Fruit fly (Drosophila melanogaster): ENCODE measurements around the gene Tango10.
A peak's percentile ranks its signal among the peaks of the same experiment; 100 is the strongest.

Gene Tango10

dm6 chrX:11716731-11717326, 3.2 kb upstream of the Tango10 start, which contains the start of gene prtp (continued):
- TF ChIP-seq Max (GFP tag; optimal IDR thresholded peaks at IDR 0.05) = peak; percentile 20
- TF ChIP-seq CG8765 (GFP tag; IDR thresholded peaks at IDR 0.05) = no peak
- TF ChIP-seq Asciz (GFP tag; optimal IDR thresholded peaks at IDR 0.05) = peak; percentile 3
- TF ChIP-seq Mad (GFP tag; optimal IDR thresholded peaks at IDR 0.05) = no peak
- TF ChIP-seq CG12391 (tag; optimal IDR thresholded peaks at IDR 0.05) = peak; percentile 71
- no peak for TF ChIP-seq ro (GFP tag; IDR thresholded peaks at IDR 0.05)
- TF ChIP-seq sens (GFP tag) = no peak
- TF ChIP-seq CG2120 (GFP tag; optimal IDR thresholded peaks at IDR 0.05) = no peak
- TF ChIP-seq CG15601 (tag; optimal IDR thresholded peaks at IDR 0.05) = peak; percentile 25
- peak; percentile 67 for TF ChIP-seq Ets97D (GFP tag; optimal IDR thresholded peaks at IDR 0.05)
- peak; percentile 40 for TF ChIP-seq CG16813 (GFP tag; IDR thresholded peaks at IDR 0.05; ENCODE audit: partially characterized antibody)
- TF ChIP-seq CG10267 (tag; optimal IDR thresholded peaks at IDR 0.05) = peak; percentile 50
- TF ChIP-seq nmo (GFP tag; optimal IDR thresholded peaks at IDR 0.05) = peak; percentile 24
- TF ChIP-seq pnt (GFP tag; optimal IDR thresholded peaks at IDR 0.05) = no peak
- peak; percentile 69 for TF ChIP-seq Scr (GFP tag; IDR thresholded peaks at IDR 0.05; ENCODE audit: partially characterized antibody)
- TF ChIP-seq Myb (GFP tag; optimal IDR thresholded peaks at IDR 0.05) = no peak
- no peak for TF ChIP-seq CG8359 (GFP tag; optimal IDR thresholded peaks at IDR 0.05; ENCODE audit: borderline replicate concordance)
- TF ChIP-seq Ssrp (tag; optimal IDR thresholded peaks at IDR 0.05) = peak; percentile 5
- peak; percentile 21; the same call in 1 of the 2 replicates for TF ChIP-seq amos (GFP tag; IDR thresholded peaks at IDR 0.05; ENCODE audit: partially characterized antibody)
- no peak for TF ChIP-seq chinmo (GFP tag; IDR thresholded peaks at IDR 0.05; ENCODE audit: partially characterized antibody)
- no peak for TF ChIP-seq pros (GFP tag; optimal IDR thresholded peaks at IDR 0.05)
- peak; percentile 17 to 81 for TF ChIP-seq crp (GFP tag; optimal IDR thresholded peaks at IDR 0.05)
- no peak for TF ChIP-seq CG43689 (GFP tag; IDR thresholded peaks at IDR 0.05)
- TF ChIP-seq CG32767 (GFP tag; IDR thresholded peaks at IDR 0.05) = peak; percentile 25; the same call in 1 of the 2 replicates
- no peak for TF ChIP-seq hkb (optimal IDR thresholded peaks at IDR 0.05)
- peak; percentile 50; the same call in 1 of the 2 replicates for TF ChIP-seq hkb (GFP tag; IDR thresholded peaks at IDR 0.05)
- TF ChIP-seq mld (GFP tag; IDR thresholded peaks at IDR 0.05; ENCODE audit: partially characterized antibody) = 0 out of 3 replicates have a peak, but pooled peaks have one; percentile 21
- TF ChIP-seq Hmr (GFP tag; optimal IDR thresholded peaks at IDR 0.05) = peak; percentile 14
- no peak for TF ChIP-seq trh (GFP tag; optimal IDR thresholded peaks at IDR 0.05)
- peak; percentile 34 for TF ChIP-seq kni (GFP tag; optimal IDR thresholded peaks at IDR 0.05)
- TF ChIP-seq inv (GFP tag; IDR thresholded peaks at IDR 0.05; ENCODE audit: partially characterized antibody) = peak; percentile 8; the same call in 1 of the 2 replicates
- TF ChIP-seq sd (tag; optimal IDR thresholded peaks at IDR 0.05) = no peak
- TF ChIP-seq CG12104 (GFP tag; optimal IDR thresholded peaks at IDR 0.05) = no peak
- no peak for TF ChIP-seq CG5953 (GFP tag; IDR thresholded peaks at IDR 0.05)
- TF ChIP-seq Ptx1 (GFP tag; IDR thresholded peaks at IDR 0.05) = 0 out of 2 replicates have a peak, but pooled peaks have one; percentile 38
- TF ChIP-seq CTCF (GFP tag; optimal IDR thresholded peaks at IDR 0.05) = peak; percentile 4
- no peak for TF ChIP-seq CG42726 (GFP tag; IDR thresholded peaks at IDR 0.05; ENCODE audit: partially characterized antibody)
- no peak for TF ChIP-seq CG13296 (GFP tag; optimal IDR thresholded peaks at IDR 0.05)
- TF ChIP-seq unpg (GFP tag; optimal IDR thresholded peaks at IDR 0.05) = peak; percentile 16
- TF ChIP-seq E2f2 (GFP tag; IDR thresholded peaks at IDR 0.05) = peak; percentile 57
- TF ChIP-seq ken (GFP tag; IDR thresholded peaks at IDR 0.05) = peak; percentile 55; the same call in 1 of the 3 replicates
- TF ChIP-seq so (GFP tag; IDR thresholded peaks at IDR 0.05) = no peak
- TF ChIP-seq Dll (GFP tag; IDR thresholded peaks at IDR 0.05; ENCODE audit: partially characterized antibody) = peak; percentile 76; the same call in 3 of the 4 replicates
- TF ChIP-seq CG8290 (GFP tag; optimal IDR thresholded peaks at IDR 0.05) = peak; percentile 18
- no peak for TF ChIP-seq CG8290 (tag; optimal IDR thresholded peaks at IDR 0.05)
- TF ChIP-seq CG14710 (tag; optimal IDR thresholded peaks at IDR 0.05) = peak; percentile 71
- TF ChIP-seq croc (GFP tag; conservative IDR thresholded peaks at IDR 0.05) = no peak
- TF ChIP-seq Ada2b (GFP tag; IDR thresholded peaks at IDR 0.05) = no peak
- TF ChIP-seq Hsf (GFP tag; optimal IDR thresholded peaks at IDR 0.05) = no peak
- TF ChIP-seq rib (GFP tag; IDR thresholded peaks at IDR 0.05) = no peak; the same call in 1 of the 2 replicates
